Worm (Caenorhabditis elegans) whole organism, L1 larva: ENCODE data around the gene coh-3.

Experiments used
- ama-1 ChIP-seq: fragments of 150-350 bp; optimal IDR thresholded peaks from 2 replicates; lab custom pipeline; 2014
- blmp-1 ChIP-seq: fragments of 150-350 bp; optimal IDR thresholded peaks from 2 replicates; lab custom pipeline; 2014; ENCODE audit warnings: missing biosample characterization, missing genetic modification characterization
- efl-3 ChIP-seq: fragments of 200-800 bp; sonication (Bioruptor generic); optimal IDR thresholded peaks from 2 replicates; lab custom pipeline; 2018; ENCODE audit warnings: mild to moderate bottlenecking, missing genetic modification characterization, missing compliant biosample characterization
- jun-1 ChIP-seq: fragments of 150-350 bp; optimal IDR thresholded peaks from 2 replicates; lab custom pipeline; 2014; ENCODE audit warnings: missing biosample characterization, missing genetic modification reagents, missing genetic modification characterization
- mdl-1 ChIP-seq, 2 experiments: fragments of 150-350 bp; optimal IDR thresholded peaks; 2 replicates each; lab custom pipeline; 2014 to 2017; ENCODE audit warnings: missing biosample characterization in 2 of 2, missing genetic modification characterization in 2 of 2, inconsistent platforms in 1 of 2
- nhr-11 ChIP-seq: fragments of 150-350 bp; optimal IDR thresholded peaks from 2 replicates; lab custom pipeline; 2014; ENCODE audit warnings: missing biosample characterization, missing genetic modification characterization
- nhr-20 ChIP-seq: sonication (generic microtip); optimal IDR thresholded peaks from 2 replicates; lab custom pipeline; 2016; ENCODE audit warnings: mild to moderate bottlenecking, missing genetic modification characterization, missing compliant biosample characterization
- nhr-237 ChIP-seq: fragments of 150-350 bp; optimal IDR thresholded peaks from 2 replicates; lab custom pipeline; 2014; ENCODE audit warnings: missing biosample characterization, missing genetic modification characterization
- nhr-28 ChIP-seq: fragments of 150-350 bp; optimal IDR thresholded peaks from 2 replicates; lab custom pipeline; 2014; ENCODE audit warnings: missing biosample characterization, missing genetic modification characterization
- nhr-76 ChIP-seq: sonication (generic microtip); optimal IDR thresholded peaks from 2 replicates; lab custom pipeline; 2017; ENCODE audit warnings: missing biosample characterization, missing genetic modification characterization
- nhr-77 ChIP-seq: fragments of 150-350 bp; optimal IDR thresholded peaks from 2 replicates; lab custom pipeline; 2014; ENCODE audit warnings: missing biosample characterization, missing genetic modification characterization
- sox-4 ChIP-seq: sonication (generic microtip); optimal IDR thresholded peaks from 2 replicates; lab custom pipeline; 2016; ENCODE audit warnings: missing genetic modification characterization, missing compliant biosample characterization
- tbx-2 ChIP-seq: sonication (generic microtip); optimal IDR thresholded peaks from 2 replicates; lab custom pipeline; 2016; ENCODE audit warnings: missing genetic modification characterization, missing compliant biosample characterization

DNA sequence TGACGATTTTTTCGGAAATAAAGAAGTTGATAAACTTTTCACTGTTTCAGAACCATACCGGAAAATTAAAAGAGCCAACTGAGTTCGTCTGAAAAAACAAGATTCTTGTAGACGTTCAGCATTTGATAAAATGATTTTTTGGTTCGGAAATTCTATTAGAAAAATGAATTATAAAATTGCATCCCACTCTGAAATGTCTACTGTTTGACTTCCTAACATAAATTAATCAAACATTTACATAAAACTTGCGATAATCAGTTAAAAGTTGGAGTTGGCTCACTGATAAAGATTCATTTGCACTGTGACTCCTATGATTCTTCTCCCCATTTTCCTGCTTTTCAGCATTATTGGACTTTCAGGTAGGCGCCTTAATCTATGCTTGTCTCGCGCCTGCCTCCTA is 11.7 kb downstream of the coh-3 start, which contains the start of gene clec-57:
- TF ChIP-seq nhr-20 (tag; lab: Kevin White, UChicago) (no peak), ama-1 (no peak), nhr-11 (tag; lab: Kevin White, UChicago) (no peak), nhr-77 (tag; lab: Kevin White, UChicago) (no peak), blmp-1 (tag; lab: Kevin White, UChicago) (no peak), nhr-76 (tag; lab: Kevin White, UChicago) (no peak), tbx-2 (tag; lab: Kevin White, UChicago) (no peak), nhr-28 (tag; lab: Kevin White, UChicago) (no peak), jun-1 (tag; lab: Kevin White, UChicago) (no peak), sox-4 (tag; lab: Kevin White, UChicago) (no peak), nhr-237 (no peak), mdl-1 (tag; optimal IDR thresholded peaks at IDR 0.05; lab: Kevin White, UChicago) (no peak), efl-3 (no peak)
